Fruit fly (Drosophila melanogaster): ENCODE measurements around the gene CG4119.

CG4119 gene

dm6 chrX:5639083-5639482 is 26.8 kb upstream of the CG4119 start (continued):
- TF ChIP-seq Asciz (GFP tag; optimal IDR thresholded peaks at IDR 0.05) (peak; percentile 13), Gug (GFP tag; IDR thresholded peaks at IDR 0.05) (peak; percentile 36; the same call in 1 of the 4 replicates), CG11398 (GFP tag; optimal IDR thresholded peaks at IDR 0.05) (peak; percentile 12), CG14014 (GFP tag; IDR thresholded peaks at IDR 0.05) (peak; percentile 47; the same call in 1 of the 2 replicates), CG10565 (GFP tag; optimal IDR thresholded peaks at IDR 0.05) (no peak), sisA (GFP tag; IDR thresholded peaks at IDR 0.05) (peak; percentile 69), CG18262 (tag; optimal IDR thresholded peaks at IDR 0.05) (peak; percentile 53), ase (GFP tag; IDR thresholded peaks at IDR 0.05) (no peak), ara (GFP tag; IDR thresholded peaks at IDR 0.05) (peak; percentile 46; the same call in 1 of the 2 replicates), HLH54F (GFP tag; optimal IDR thresholded peaks at IDR 0.05) (no peak), gfzf (GFP tag; optimal IDR thresholded peaks at IDR 0.05) (no peak), CG18764 (GFP tag; optimal IDR thresholded peaks at IDR 0.05) (peak; percentile 22), zf30C (GFP tag; optimal IDR thresholded peaks at IDR 0.05) (peak; percentile 76), ranshi (GFP tag; IDR thresholded peaks at IDR 0.05) (peak; percentile 52; the same call in 1 of the 2 replicates), CG8281 (tag; optimal IDR thresholded peaks at IDR 0.05) (no peak), CG7556 (GFP tag; optimal IDR thresholded peaks at IDR 0.05) (peak; percentile 62), Atf-2 (GFP tag; optimal IDR thresholded peaks at IDR 0.05) (no peak), B-H1 (GFP tag; IDR thresholded peaks at IDR 0.05) (peak; percentile 41; the same call in 2 of the 3 replicates), CG16815 (GFP tag; optimal IDR thresholded peaks at IDR 0.05) (peak; percentile 15), nmo (GFP tag; optimal IDR thresholded peaks at IDR 0.05) (peak; percentile 25), CG10959 (GFP tag; IDR thresholded peaks at IDR 0.05) (peak; percentile 58), CG15269 (tag; optimal IDR thresholded peaks at IDR 0.05) (peak; percentile 27), grau (tag; optimal IDR thresholded peaks at IDR 0.05) (peak; percentile 40), Sox102F (GFP tag; optimal IDR thresholded peaks at IDR 0.05) (peak; percentile 53), sc (optimal IDR thresholded peaks at IDR 0.05) (no peak), sc (GFP tag; optimal IDR thresholded peaks at IDR 0.05) (peak; percentile 4), Hsf (GFP tag; optimal IDR thresholded peaks at IDR 0.05) (peak; percentile 21), Adf1 (GFP tag; IDR thresholded peaks at IDR 0.05) (no peak), ems (GFP tag; optimal IDR thresholded peaks at IDR 0.05) (peak; percentile 16), CG2202 (tag; optimal IDR thresholded peaks at IDR 0.05) (peak; percentile 33), CG9817 (tag; optimal IDR thresholded peaks at IDR 0.05) (peak; percentile 15), Blimp-1 (GFP tag; optimal IDR thresholded peaks at IDR 0.05) (peak; percentile 59), Hey (tag; optimal IDR thresholded peaks at IDR 0.05) (no peak), cg (GFP tag; optimal IDR thresholded peaks at IDR 0.05) (no peak), E2f1 (GFP tag; IDR thresholded peaks at IDR 0.05) (0 out of 2 replicates have a peak, but pooled peaks have one; percentile 16), en (GFP tag; optimal IDR thresholded peaks at IDR 0.05) (no peak), chn (GFP tag; optimal IDR thresholded peaks at IDR 0.05) (peak; percentile 33), CG7357 (GFP tag; IDR thresholded peaks at IDR 0.05) (0 out of 3 replicates have a peak, but pooled peaks have one; percentile 42), dimm (GFP tag; IDR thresholded peaks at IDR 0.05) (no peak), HLH3B (GFP tag; IDR thresholded peaks at IDR 0.05) (peak; percentile 38; the same call in 1 of the 2 replicates), CG17829 (tag; optimal IDR thresholded peaks at IDR 0.05) (peak; percentile 2), CG13624 (GFP tag; optimal IDR thresholded peaks at IDR 0.05) (peak; percentile 26), sens-2 (GFP tag; IDR thresholded peaks at IDR 0.05) (peak; percentile 59), CG15696 (tag; optimal IDR thresholded peaks at IDR 0.05) (peak; percentile 20), ham (GFP tag; IDR thresholded peaks at IDR 0.05) (no peak), Gsc (GFP tag; IDR thresholded peaks at IDR 0.05) (0 out of 2 replicates have a peak, but pooled peaks have one; percentile 23), CG34422 (GFP tag; IDR thresholded peaks at IDR 0.05) (0 out of 3 replicates have a peak, but pooled peaks have one; percentile 27), CG13424 (tag; optimal IDR thresholded peaks at IDR 0.05) (peak; percentile 52), CG13894 (tag; optimal IDR thresholded peaks at IDR 0.05) (no peak), Usf (GFP tag; optimal IDR thresholded peaks at IDR 0.05) (peak; percentile 24), Hmr (GFP tag; optimal IDR thresholded peaks at IDR 0.05) (peak; percentile 14)

Measured in whole organism, embryonic.